Fruit fly (Drosophila melanogaster) whole organism, larva: ENCODE results near the gene GatC.

ENCODE experiments used
- noc ChIP-seq: fragments of 200-800 bp; sonication (Bioruptor generic); optimal IDR thresholded peaks from 3 replicates; lab custom pipeline; 2019; ENCODE audit warnings: missing biosample characterization, mild to moderate bottlenecking, missing genetic modification characterization, moderate library complexity

The GatC gene

dm6 chr2L:13807097-13807496 is 25.8 kb downstream of the GatC start:
- peak; percentile 32 for TF ChIP-seq noc

DNA sequence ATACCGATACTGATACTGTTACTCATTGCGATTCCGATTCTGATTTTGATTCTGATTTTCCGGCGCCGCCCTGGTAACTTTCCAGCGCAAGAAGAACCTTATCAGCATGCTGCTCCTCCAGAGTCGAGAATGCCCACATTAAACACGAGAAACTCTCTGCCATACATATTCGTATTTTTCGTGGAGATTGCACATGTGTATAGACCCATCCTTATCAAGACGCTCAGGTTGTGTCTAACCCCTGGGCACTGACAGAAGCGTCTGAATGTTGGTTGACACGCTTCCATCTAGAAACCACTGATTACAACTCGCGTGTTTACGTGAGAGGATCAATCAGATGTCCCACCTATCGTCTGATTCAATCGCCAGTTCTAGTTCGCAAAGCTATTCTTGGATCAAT is 27.7 kb downstream of the GatC start:
- TF ChIP-seq noc = no peak

DNA sequence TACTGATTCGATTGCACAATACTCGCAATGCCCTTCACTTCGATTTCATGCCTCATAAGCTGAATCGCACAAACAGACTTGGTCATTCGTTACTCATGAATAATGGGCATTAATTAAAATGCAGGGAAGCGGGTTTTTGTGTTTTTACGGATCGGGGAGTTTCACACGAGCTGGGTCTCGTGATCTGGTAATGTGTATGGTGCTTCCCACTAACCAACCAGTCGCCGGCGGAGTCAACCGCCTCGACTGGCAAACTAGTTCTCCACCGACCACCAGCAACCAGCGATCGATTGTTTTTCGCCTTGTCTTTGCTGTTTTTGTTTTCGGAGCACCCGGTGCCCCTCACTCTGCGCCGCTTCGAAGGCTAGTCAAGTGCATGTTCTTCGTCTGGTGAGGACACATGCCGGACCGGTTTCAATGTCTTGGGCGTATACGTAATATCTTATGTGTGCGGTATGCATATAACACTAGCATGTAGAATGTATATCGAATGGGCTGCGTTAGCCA is 28.3 kb downstream of the GatC start:
- TF ChIP-seq noc = no peak

- no peak for TF ChIP-seq noc
Observed at dm6 chr2L:13803805-13804560, 28.9 kb downstream of the GatC start.

dm6 chr2L:13803032-13803661 is 29.8 kb downstream of the GatC start, which contains the start of gene CAH1:
Gene CAH1 (plus strand): TSS chr2L:13803626.
- no peak for TF ChIP-seq noc

DNA sequence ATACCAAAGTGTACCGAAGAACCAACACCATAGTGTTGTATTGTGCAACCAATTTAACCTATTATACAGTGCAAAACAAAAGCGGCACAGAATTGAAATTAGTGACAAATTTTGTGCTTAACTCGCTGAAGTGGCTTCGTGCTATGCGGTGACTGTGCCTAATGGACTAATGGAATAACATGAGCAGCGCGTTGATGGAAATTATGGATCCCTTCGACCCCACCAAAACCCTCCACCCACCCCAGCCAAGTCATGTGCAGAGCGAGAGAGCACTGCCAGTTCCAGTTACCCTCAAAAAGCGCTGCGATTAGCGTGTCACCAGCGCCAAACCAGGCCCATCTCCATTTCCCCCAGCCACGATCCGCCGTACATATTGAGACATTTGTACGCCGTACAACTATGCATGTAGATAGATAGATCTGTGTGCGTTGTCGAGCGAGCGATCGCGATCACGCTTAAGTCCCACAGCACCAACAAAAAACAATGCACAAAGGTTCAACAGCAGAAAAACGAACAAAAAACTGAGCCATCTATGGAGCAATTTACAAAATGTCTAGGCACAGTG is 30.7 kb downstream of the GatC start:
- TF ChIP-seq noc = no peak

DNA sequence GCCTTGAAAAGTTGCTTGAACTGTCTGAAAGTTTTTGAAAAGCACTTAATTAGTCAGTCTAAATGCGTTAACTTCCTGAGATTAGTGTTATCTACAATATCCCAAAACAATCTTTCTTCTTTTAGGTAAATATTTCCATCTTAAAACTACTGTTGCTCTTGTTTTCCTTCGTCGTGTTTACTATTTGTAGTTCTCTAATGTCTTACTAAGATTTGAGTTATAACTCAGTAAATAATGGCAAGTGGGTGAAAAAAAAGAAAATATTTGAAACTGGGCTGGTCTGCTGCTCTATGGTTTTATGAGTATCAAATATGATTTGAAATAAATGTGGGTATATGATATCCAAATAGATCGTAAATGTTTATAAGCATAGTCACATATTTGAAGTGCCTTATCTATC is 31.7 kb downstream of the GatC start:
- TF ChIP-seq noc = peak; percentile 46

- TF ChIP-seq noc = no peak
Observed at dm6 chr2L:13793405-13793804, 39.5 kb downstream of the GatC start, which contains the start of gene Sec71. Gene Sec71 (plus strand): TSS chr2L:13793521.

DNA sequence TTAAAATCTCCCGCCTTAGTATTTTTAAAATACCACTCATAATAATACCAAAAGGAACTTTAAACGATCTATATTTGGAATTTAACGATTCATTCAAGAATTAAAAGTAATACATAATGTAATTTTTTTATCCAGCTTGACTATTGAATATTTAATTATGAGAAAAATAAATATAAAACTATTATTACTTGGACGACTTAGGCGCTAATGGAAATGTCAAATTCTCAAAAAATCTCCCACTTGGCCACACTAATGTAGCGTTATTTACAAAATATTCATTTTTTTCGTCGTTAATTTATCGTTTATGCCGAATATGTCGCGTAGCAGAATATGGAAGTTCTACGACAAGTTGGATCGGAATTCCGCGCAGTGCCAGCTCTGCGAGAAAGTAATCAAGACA is 42.2 kb downstream of the GatC start, which contains the start of gene CG16863:
TSS of gene CG16863 (plus strand) at position 245 of the 400 bp plus-strand sequence.
- TF ChIP-seq noc = no peak

DNA sequence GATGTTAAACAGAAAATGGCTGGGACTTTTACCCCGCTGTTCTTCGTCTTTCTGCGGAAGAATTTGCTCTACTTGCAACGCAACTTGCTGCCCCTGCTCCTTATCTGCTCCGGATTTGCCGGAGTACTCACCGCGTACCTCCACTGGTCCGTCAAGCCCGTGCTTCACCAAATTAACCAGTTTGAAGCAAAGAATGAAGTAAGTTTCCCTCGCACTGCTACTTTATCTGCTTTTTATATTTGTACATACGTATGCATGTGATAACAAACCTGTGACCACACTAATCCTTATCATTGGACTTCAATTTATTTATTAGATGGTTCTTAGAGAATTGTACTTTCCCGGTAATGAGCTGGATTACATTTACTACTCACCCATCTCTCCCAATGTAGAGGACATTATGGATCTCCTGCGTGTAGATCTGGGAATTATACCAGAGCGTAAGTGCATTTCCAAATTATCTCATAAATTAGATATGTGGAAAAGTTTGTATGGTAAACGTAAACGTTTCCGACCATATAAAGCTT is 48.7 kb downstream of the GatC start, which contains the start of gene CG16890:
TSS of gene CG16890 (minus strand) at position 184 of the 527 bp plus-strand sequence.
- TF ChIP-seq noc = peak; percentile 10

DNA sequence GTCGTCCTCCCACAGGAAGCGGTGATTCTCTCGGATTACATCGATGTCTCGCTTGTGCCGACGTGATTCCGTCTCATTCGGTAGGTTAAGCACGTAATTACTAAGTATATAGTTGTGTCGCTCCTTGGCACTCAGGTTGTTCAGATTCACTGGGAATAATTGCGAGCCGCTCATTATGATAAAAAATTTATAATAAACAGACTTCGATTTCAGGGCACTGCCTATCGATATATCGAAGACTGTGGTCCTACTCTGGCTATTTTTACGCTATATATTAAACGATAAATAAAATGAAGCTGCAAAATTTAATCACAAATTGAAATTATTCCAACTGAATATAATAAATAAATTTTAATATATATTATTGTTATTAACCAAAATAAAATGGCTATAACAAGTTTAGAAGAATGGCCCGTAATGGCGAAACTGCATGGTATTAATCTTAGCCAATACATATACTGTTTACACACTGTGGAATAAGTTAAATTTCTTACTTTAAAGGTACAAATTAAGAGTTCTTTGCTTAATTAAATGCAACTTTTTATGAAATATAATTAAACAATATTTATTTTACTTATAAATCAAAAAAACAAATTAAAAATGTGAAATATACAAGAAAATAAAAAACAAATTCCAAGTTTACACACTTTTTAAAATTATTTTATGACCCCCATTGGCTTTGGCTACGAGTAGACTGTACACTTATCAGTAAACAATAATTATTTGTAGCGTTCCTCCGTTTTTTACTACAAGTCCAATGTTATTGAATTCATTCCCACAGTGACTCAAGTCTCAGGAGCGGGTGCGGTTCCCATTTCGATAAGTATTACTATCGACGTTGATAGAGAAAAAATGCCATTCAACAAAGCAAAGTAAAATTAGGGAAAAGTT is 49.4 kb downstream of the GatC start, which contains the start of gene Eato:
TSS of gene Eato (plus strand) at position 821 of the 891 bp plus-strand sequence.
- no peak for TF ChIP-seq noc
